Worm (Caenorhabditis elegans) whole organism, mixed stage, embryonic: ENCODE data around the gene rpl-25.1.

ENCODE experiments used
- blmp-1 ChIP-seq: fragments of 150-350 bp; optimal IDR thresholded peaks from 2 replicates; lab custom pipeline; 2014; ENCODE audit warnings: missing biosample characterization, missing genetic modification characterization
- elt-1 ChIP-seq: sonication (generic microtip); optimal IDR thresholded peaks from 2 replicates; lab custom pipeline; 2017; ENCODE audit warnings: missing genetic modification characterization, mild to moderate bottlenecking, missing compliant biosample characterization, antibody characterized with exemption, moderate library complexity, borderline replicate concordance; ENCODE audit not compliant: insufficient read depth
- elt-3 ChIP-seq: fragments of 150-350 bp; optimal IDR thresholded peaks from 2 replicates; lab custom pipeline; 2014; ENCODE audit warnings: missing biosample characterization, missing genetic modification characterization
- hlh-1 ChIP-seq: fragments of 150-350 bp; optimal IDR thresholded peaks from 2 replicates; lab custom pipeline; 2014; ENCODE audit warnings: missing biosample characterization, missing genetic modification reagents, missing genetic modification characterization
- lin-13 ChIP-seq: fragments of 150-350 bp; optimal IDR thresholded peaks from 2 replicates; lab custom pipeline; 2014; ENCODE audit warnings: missing biosample characterization, missing genetic modification characterization
- lsy-2 ChIP-seq: fragments of 150-350 bp; optimal IDR thresholded peaks from 2 replicates; lab custom pipeline; 2014; ENCODE audit warnings: missing biosample characterization, missing genetic modification characterization
- nhr-237 ChIP-seq: fragments of 150-350 bp; optimal IDR thresholded peaks from 2 replicates; lab custom pipeline; 2014; ENCODE audit warnings: missing biosample characterization, missing genetic modification characterization
- nhr-28 ChIP-seq: fragments of 150-350 bp; optimal IDR thresholded peaks from 2 replicates; lab custom pipeline; 2014; ENCODE audit warnings: missing biosample characterization, missing genetic modification characterization
- nhr-76 ChIP-seq: sonication (generic microtip); optimal IDR thresholded peaks from 2 replicates; lab custom pipeline; 2017; ENCODE audit warnings: missing biosample characterization, missing genetic modification characterization
- sptf-1 ChIP-seq: sonication (generic microtip); optimal IDR thresholded peaks from 2 replicates; lab custom pipeline; 2017; ENCODE audit warnings: mild to moderate bottlenecking, missing genetic modification characterization, moderate library complexity, missing compliant biosample characterization
- unc-39 ChIP-seq: fragments of 150-350 bp; optimal IDR thresholded peaks from 2 replicates; lab custom pipeline; 2014; ENCODE audit warnings: missing biosample characterization, missing genetic modification characterization
- unc-62 ChIP-seq: fragments of 150-350 bp; optimal IDR thresholded peaks from 2 replicates; lab custom pipeline; 2014; ENCODE audit warnings: missing biosample characterization, missing genetic modification reagents, missing genetic modification characterization
- ztf-11 ChIP-seq: fragments of 150-350 bp; optimal IDR thresholded peaks from 2 replicates; lab custom pipeline; 2014; ENCODE audit warnings: missing biosample characterization, missing genetic modification characterization

DNA sequence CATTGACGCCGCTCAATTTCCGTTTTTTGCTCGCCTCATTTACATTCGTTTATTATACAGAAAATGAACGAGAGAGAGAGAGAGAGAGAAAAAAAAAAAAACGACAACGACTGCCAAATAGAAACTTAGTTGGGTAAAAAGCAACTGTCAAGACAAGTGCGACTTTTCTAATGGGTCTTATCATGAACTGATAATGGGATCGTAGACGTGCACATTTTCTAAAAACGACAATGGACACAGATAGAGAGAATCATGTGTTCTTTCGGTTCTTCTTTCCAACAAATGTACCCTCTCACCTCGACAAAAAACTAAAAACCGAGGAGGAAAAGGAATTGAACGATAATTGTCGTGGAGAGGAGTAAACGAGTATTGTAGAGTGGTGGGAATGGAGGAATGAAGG is 14.9 kb upstream of the rpl-25.1 start:
- TF ChIP-seq blmp-1 (tag; lab: Kevin White, UChicago) (no peak), elt-3 (tag; lab: Kevin White, UChicago) (no peak), unc-62 (GFP tag; lab: Kevin White, UChicago) (no peak), lsy-2 (tag; lab: Kevin White, UChicago) (no peak), sptf-1 (no peak), ztf-11 (tag; lab: Kevin White, UChicago) (no peak), nhr-76 (no peak), hlh-1 (tag; lab: Kevin White, UChicago) (no peak), elt-1 (no peak), nhr-237 (tag; lab: Kevin White, UChicago) (no peak), nhr-28 (no peak), lin-13 (tag; lab: Kevin White, UChicago) (no peak), unc-39 (tag; lab: Kevin White, UChicago) (no peak)
